Fruit fly (Drosophila melanogaster): Measurements from ENCODE around the gene CG14722.

The CG14722 gene

DNA sequence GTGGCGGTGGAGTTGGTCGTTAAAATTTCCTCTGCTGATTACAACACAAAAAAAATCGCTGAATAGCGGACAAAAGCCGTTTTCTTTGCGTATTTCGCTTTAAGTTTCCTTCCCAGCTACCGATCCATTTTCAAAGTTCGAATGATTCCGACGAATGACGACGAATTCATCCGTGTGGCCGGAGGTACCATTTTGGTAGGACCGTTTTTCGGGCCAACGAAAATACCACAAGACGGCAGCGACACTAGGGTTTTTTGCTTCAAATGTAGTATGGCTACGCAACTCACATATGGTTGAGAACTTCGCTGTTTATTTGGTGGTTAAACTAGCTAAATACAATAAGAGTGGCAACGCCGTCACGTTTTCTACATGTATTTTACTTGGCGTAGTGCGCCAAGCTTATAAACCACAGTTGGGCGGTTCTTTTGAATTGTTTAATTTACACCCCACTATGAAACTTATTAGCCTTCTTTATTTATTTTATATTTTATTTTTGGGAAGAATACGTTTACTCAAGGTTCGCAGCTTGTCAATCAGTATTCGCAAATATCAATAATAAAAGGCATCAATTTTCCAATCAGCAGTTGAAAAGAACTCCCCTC, 22.7 kb downstream of the CG14722 start, which contains the start of gene Lk6 (continued):
- TF ChIP-seq dmrt99B (tag; optimal IDR thresholded peaks at IDR 0.05) (no peak), zen2 (GFP tag; IDR thresholded peaks at IDR 0.05; ENCODE audit: partially characterized antibody) (no peak), Spps (tag; optimal IDR thresholded peaks at IDR 0.05) (peak; percentile 46), lmd (GFP tag; IDR thresholded peaks at IDR 0.05) (no peak), exex (tag; optimal IDR thresholded peaks at IDR 0.05) (peak; percentile 36), CG11695 (GFP tag; IDR thresholded peaks at IDR 0.05) (no peak), CG7357 (GFP tag; IDR thresholded peaks at IDR 0.05) (peak; percentile 73; the same call in 2 of the 3 replicates), Fer2 (tag; optimal IDR thresholded peaks at IDR 0.05) (no peak), oc (tag; optimal IDR thresholded peaks at IDR 0.05) (peak; percentile 56), dmrt11E (tag; optimal IDR thresholded peaks at IDR 0.05) (peak; percentile 20), ac (GFP tag; optimal IDR thresholded peaks at IDR 0.05) (no peak), CkIIα-i1 (GFP tag; IDR thresholded peaks at IDR 0.05) (no peak), zfh1 (GFP tag; IDR thresholded peaks at IDR 0.05) (no peak), Hmr (GFP tag; optimal IDR thresholded peaks at IDR 0.05) (peak; percentile 96), Ets65A (GFP tag) (peak; percentile 92), Hr78 (GFP tag; optimal IDR thresholded peaks at IDR 0.05) (peak in 1 of 2 experiments; percentile 28), sqz (GFP tag; optimal IDR thresholded peaks at IDR 0.05) (peak; percentile 88), CG10462 (GFP tag; optimal IDR thresholded peaks at IDR 0.05) (no peak), CG1233 (GFP tag; optimal IDR thresholded peaks at IDR 0.05) (peak; percentile 2), CG15269 (tag; optimal IDR thresholded peaks at IDR 0.05) (peak; percentile 54), Med (GFP tag) (peak; percentile 96), Blimp-1 (GFP tag; optimal IDR thresholded peaks at IDR 0.05) (peak; percentile 30), CG9437 (GFP tag; optimal IDR thresholded peaks at IDR 0.05) (no peak), CG4707 (GFP tag; optimal IDR thresholded peaks at IDR 0.05) (peak; percentile 70), HmgD (GFP tag; optimal IDR thresholded peaks at IDR 0.05) (peak; percentile 20), CG4730 (GFP tag; IDR thresholded peaks at IDR 0.05) (no peak), Trl (optimal IDR thresholded peaks at IDR 0.05) (no peak), Trl (GFP tag; optimal IDR thresholded peaks at IDR 0.05) (peak; percentile 14), gem (tag; optimal IDR thresholded peaks at IDR 0.05) (peak; percentile 42), CG12744 (GFP tag; optimal IDR thresholded peaks at IDR 0.05) (peak; percentile 34), Six4 (GFP tag; optimal IDR thresholded peaks at IDR 0.05) (no peak), bcd (GFP tag; optimal IDR thresholded peaks at IDR 0.05) (peak; percentile 52), MTF-1 (GFP tag; optimal IDR thresholded peaks at IDR 0.05; ENCODE audit: borderline replicate concordance) (peak; percentile 45), CG17186 (GFP tag; optimal IDR thresholded peaks at IDR 0.05) (peak; percentile 80), CG18619 (GFP tag; optimal IDR thresholded peaks at IDR 0.05) (peak; percentile 65), CG8388 (GFP tag; optimal IDR thresholded peaks at IDR 0.05) (no peak), ato (GFP tag; IDR thresholded peaks at IDR 0.05; ENCODE audit: partially characterized antibody) (no peak), CG18011 (GFP tag; optimal IDR thresholded peaks at IDR 0.05) (no peak), p53 (GFP tag; optimal IDR thresholded peaks at IDR 0.05) (peak; percentile 25), CG15514 (GFP tag; optimal IDR thresholded peaks at IDR 0.05) (peak; percentile 93), CG13296 (GFP tag; optimal IDR thresholded peaks at IDR 0.05) (peak; percentile 73), repo (GFP tag; optimal IDR thresholded peaks at IDR 0.05) (no peak), sna (GFP tag; IDR thresholded peaks at IDR 0.05; ENCODE audit: partially characterized antibody) (no peak), Max (GFP tag; optimal IDR thresholded peaks at IDR 0.05) (no peak), aop (GFP tag; IDR thresholded peaks at IDR 0.05) (no peak), ro (GFP tag; IDR thresholded peaks at IDR 0.05) (no peak), z (GFP tag; IDR thresholded peaks at IDR 0.05) (no peak), HLH54F (GFP tag; optimal IDR thresholded peaks at IDR 0.05) (peak; percentile 13), so (GFP tag; IDR thresholded peaks at IDR 0.05) (no peak), hbn (GFP tag; IDR thresholded peaks at IDR 0.05; ENCODE audit: partially characterized antibody) (no peak)
